Fruit fly (Drosophila melanogaster) whole organism, prepupa: ENCODE measurements around the gene CG17207.

Source experiments
- CG10631 ChIP-seq: fragments of 200-800 bp; sonication (Bioruptor generic); optimal IDR thresholded peaks from 2 replicates; lab custom pipeline; 2016; ENCODE audit warnings: missing biosample characterization, missing genetic modification characterization
- CG8119 ChIP-seq: fragments of 200-800 bp; sonication (Bioruptor generic); IDR thresholded peaks from 3 replicates; pipeline ENCODE4 v1.3.6; 2022; ENCODE audit warnings: missing biosample characterization, missing genetic modification characterization
- CG8632 ChIP-seq: fragments of 200-800 bp; sonication (Bioruptor generic); optimal IDR thresholded peaks from 3 replicates; lab custom pipeline; 2016; ENCODE audit warnings: missing biosample characterization, missing genetic modification characterization
- Hr39 ChIP-seq: fragments of 200-800 bp; sonication (Bioruptor generic); optimal IDR thresholded peaks from 2 replicates; lab custom pipeline; 2016; ENCODE audit warnings: missing biosample characterization, missing genetic modification characterization
- OdsH ChIP-seq: fragments of 200-800 bp; sonication (Bioruptor generic); optimal IDR thresholded peaks from 3 replicates; lab custom pipeline; 2016; ENCODE audit warnings: missing biosample characterization, missing genetic modification characterization
- Sox102F ChIP-seq: fragments of 200-800 bp; sonication (Bioruptor generic); optimal IDR thresholded peaks from 2 replicates; lab custom pipeline; 2016; ENCODE audit warnings: missing biosample characterization, mild to moderate bottlenecking, missing genetic modification characterization
- salr ChIP-seq, 2 experiments: fragments of 200-800 bp; sonication (Bioruptor generic); optimal IDR thresholded peaks; 3 replicates each; lab custom pipeline; 2016 to 2018; ENCODE audit warnings: missing biosample characterization in 2 of 2, missing genetic modification characterization in 2 of 2, mild to moderate bottlenecking in 1 of 2
- spab ChIP-seq: fragments of 200-800 bp; sonication (Bioruptor generic); optimal IDR thresholded peaks from 2 replicates; lab custom pipeline; 2017; ENCODE audit warnings: missing biosample characterization, mild to moderate bottlenecking, missing genetic modification characterization, missing genetic modification reagents
- svp ChIP-seq: fragments of 200-800 bp; sonication (Bioruptor generic); peaks from one replicate; lab custom pipeline; 2016; ENCODE audit warnings: missing biosample characterization, missing genetic modification characterization

dm6 chr3R:12448889-12449314 is 10.0 kb upstream of the CG17207 start, which contains the start of gene CG18549:
- TF ChIP-seq Sox102F (GFP tag; lab: Kevin White, UChicago) (peak; percentile 100), Hr39 (GFP tag; lab: Kevin White, UChicago) (peak; percentile 100), CG8119 (GFP tag; lab: Robert Waterston, UW) (peak; percentile 100), OdsH (GFP tag; lab: Kevin White, UChicago) (peak; percentile 100), spab (peak; percentile 100), CG8632 (GFP tag; lab: Kevin White, UChicago) (peak; percentile 100), svp (GFP tag; lab: Kevin White, UChicago) (peak; percentile 100), CG10631 (GFP tag; lab: Kevin White, UChicago) (peak; percentile 100), salr (GFP tag; optimal IDR thresholded peaks at IDR 0.05; lab: Kevin White, UChicago) (peak; percentile 99 to 100)
